Worm (Caenorhabditis elegans) whole organism, L4 larva: ENCODE measurements around the gene srz-6.

ENCODE experiments used
- F26F4.8 ChIP-seq: fragments of 200-800 bp; sonication (Bioruptor generic); conservative IDR thresholded peaks from 2 replicates; pipeline ENCODE4 v1.3.6; 2022; ENCODE audit warnings: missing genetic modification characterization, missing compliant biosample characterization
- F49E8.2 ChIP-seq: sonication (generic microtip); optimal IDR thresholded peaks from 2 replicates; lab custom pipeline; 2016; ENCODE audit warnings: missing compliant biosample characterization, mild to moderate bottlenecking, missing genetic modification characterization, borderline replicate concordance
- R02D3.7 ChIP-seq: fragments of 150-350 bp; sonication (generic microtip); optimal IDR thresholded peaks from 3 replicates; lab custom pipeline; 2014; ENCODE audit warnings: missing biosample characterization, missing genetic modification characterization
- aha-1 ChIP-seq: fragments of 150-350 bp; peaks from one replicate; lab custom pipeline; 2014; ENCODE audit warnings: missing biosample characterization, missing genetic modification characterization
- attf-4 ChIP-seq: sonication (generic microtip); optimal IDR thresholded peaks from 3 replicates; lab custom pipeline; 2017; ENCODE audit warnings: missing biosample characterization, missing genetic modification characterization
- ceh-20 ChIP-seq: fragments of 200-800 bp; sonication (Bioruptor generic); IDR thresholded peaks from 2 replicates; pipeline ENCODE4 v1.3.6; 2022; ENCODE audit warnings: missing genetic modification reagents, missing genetic modification characterization, missing compliant biosample characterization
- ceh-62 ChIP-seq: sonication (generic microtip); optimal IDR thresholded peaks from 2 replicates; lab custom pipeline; 2017; ENCODE audit warnings: missing biosample characterization, missing genetic modification characterization
- cey-2 ChIP-seq: sonication (generic microtip); optimal IDR thresholded peaks from 3 replicates; lab custom pipeline; 2017; ENCODE audit warnings: missing genetic modification characterization, mild to moderate bottlenecking, missing compliant biosample characterization, antibody characterized with exemption, borderline replicate concordance; ENCODE audit not compliant: insufficient read depth
- ctbp-1 ChIP-seq: fragments of 200-800 bp; sonication (Bioruptor generic); IDR thresholded peaks from 2 replicates; pipeline ENCODE4 v1.3.6; 2022; ENCODE audit warnings: missing genetic modification reagents, missing genetic modification characterization, missing compliant biosample characterization
- dmd-6 ChIP-seq: fragments of 200-800 bp; sonication (Bioruptor generic); IDR thresholded peaks from 2 replicates; pipeline ENCODE4 v1.3.6; 2022; ENCODE audit warnings: missing genetic modification reagents, missing genetic modification characterization, missing compliant biosample characterization
- dmd-8 ChIP-seq: fragments of 200-800 bp; sonication (Bioruptor generic); IDR thresholded peaks from 2 replicates; pipeline ENCODE4 v1.3.6; 2022; ENCODE audit warnings: missing genetic modification characterization, missing compliant biosample characterization
- duxl-1 ChIP-seq: sonication (generic microtip); optimal IDR thresholded peaks from 2 replicates; lab custom pipeline; 2016; ENCODE audit warnings: mild to moderate bottlenecking, missing genetic modification characterization, moderate library complexity, missing compliant biosample characterization; ENCODE audit not compliant: poor library complexity
- egl-27 ChIP-seq: sonication (generic microtip); optimal IDR thresholded peaks from 3 replicates; lab custom pipeline; 2017; ENCODE audit warnings: missing biosample characterization, missing genetic modification reagents, missing genetic modification characterization
- gei-8 ChIP-seq: fragments of 200-800 bp; sonication (Bioruptor generic); optimal IDR thresholded peaks from 2 replicates; lab custom pipeline; 2018; ENCODE audit warnings: mild to moderate bottlenecking, missing genetic modification characterization, missing compliant biosample characterization
- jun-1 ChIP-seq: fragments of 150-350 bp; optimal IDR thresholded peaks from 2 replicates; lab custom pipeline; 2014; ENCODE audit warnings: missing biosample characterization, missing genetic modification reagents, missing genetic modification characterization
- lin-29 ChIP-seq: fragments of 200-800 bp; sonication (Bioruptor generic); IDR thresholded peaks from 2 replicates; pipeline ENCODE4 v1.3.6; 2022; ENCODE audit warnings: missing genetic modification reagents, missing genetic modification characterization, missing compliant biosample characterization
- lsy-2 ChIP-seq, 2 experiments: fragments of 150-350 bp in 1 of 2; sonication (generic microtip) in 1 of 2; optimal IDR thresholded peaks; 2 replicates each; lab custom pipeline; 2014 to 2017; ENCODE audit warnings: missing biosample characterization in 2 of 2, missing genetic modification characterization in 2 of 2
- mdl-1 ChIP-seq, 2 experiments: fragments of 150-350 bp in 1 of 2; sonication (generic microtip) in 1 of 2; optimal IDR thresholded peaks; 2 replicates each; lab custom pipeline; 2014 to 2017; ENCODE audit warnings: missing biosample characterization in 2 of 2, missing genetic modification characterization in 2 of 2
- mep-1 ChIP-seq: fragments of 150-350 bp; sonication (generic microtip); optimal IDR thresholded peaks from 3 replicates; lab custom pipeline; 2014; ENCODE audit warnings: missing biosample characterization, missing genetic modification characterization
- nhr-10 ChIP-seq: fragments of 150-350 bp; optimal IDR thresholded peaks from 2 replicates; lab custom pipeline; 2014; ENCODE audit warnings: missing biosample characterization, missing genetic modification characterization
- nhr-77 ChIP-seq: fragments of 150-350 bp; optimal IDR thresholded peaks from 2 replicates; lab custom pipeline; 2014; ENCODE audit warnings: missing biosample characterization, missing genetic modification characterization
- pha-4 ChIP-seq, 2 experiments: fragments of 150-350 bp in 1 of 2; fragments of 200-800 bp in 1 of 2; sonication (Bioruptor generic) in 1 of 2; IDR thresholded peaks in 1 of 2; optimal IDR thresholded peaks in 1 of 2; 2 replicates each; pipeline versions ENCODE4 v1.3.6 to Lab custom; 2014 to 2022; ENCODE audit warnings: missing genetic modification characterization in 2 of 2, missing genetic modification reagents in 2 of 2, missing biosample characterization in 1 of 2, missing compliant biosample characterization in 1 of 2
- saeg-2 ChIP-seq: fragments of 200-800 bp; sonication (Bioruptor generic); IDR thresholded peaks from 2 replicates; pipeline ENCODE4 v1.3.6; 2022; ENCODE audit warnings: missing genetic modification reagents, missing genetic modification characterization, missing compliant biosample characterization
- spr-1 ChIP-seq: sonication (generic microtip); optimal IDR thresholded peaks from 2 replicates; lab custom pipeline; 2016; ENCODE audit warnings: mild to moderate bottlenecking, missing genetic modification characterization, missing compliant biosample characterization
- unc-130 ChIP-seq: sonication (generic microtip); optimal IDR thresholded peaks from 2 replicates; lab custom pipeline; 2016; ENCODE audit warnings: missing genetic modification reagents, missing genetic modification characterization, missing compliant biosample characterization
- zag-1 ChIP-seq: fragments of 150-350 bp; optimal IDR thresholded peaks from 2 replicates; lab custom pipeline; 2014; ENCODE audit warnings: missing biosample characterization, missing genetic modification characterization
- zfp-3 ChIP-seq: fragments of 200-800 bp; sonication (Bioruptor generic); conservative IDR thresholded peaks from 2 replicates; pipeline ENCODE4 v1.3.6; 2022; ENCODE audit warnings: missing genetic modification reagents, missing genetic modification characterization, missing compliant biosample characterization

srz-6 gene

ce11 chrII:12491936-12492335, at the start of gene srz-6:
Gene srz-6, plus strand, starts transcription at chrII:12492236.
- TF ChIP-seq ctbp-1 (GFP tag; lab: Robert Waterston, UW) (no peak), cey-2 (tag; lab: Kevin White, UChicago) (no peak), F26F4.8 (GFP tag; lab: Robert Waterston, UW) (no peak), attf-4 (tag; lab: Kevin White, UChicago) (no peak), dmd-8 (GFP tag; lab: Robert Waterston, UW) (no peak), saeg-2 (GFP tag; lab: Robert Waterston, UW) (no peak)

ce11 chrII:12444679-12445376, 47.2 kb upstream of the srz-6 start, which contains the start of the genes W05H5.1 and pitr-6:
Gene W05H5.1, minus strand, starts transcription at chrII:12444779.
Gene pitr-6, plus strand, starts transcription at chrII:12445326.
- TF ChIP-seq F49E8.2 (tag; lab: Kevin White, UChicago), result no peak
- peak; percentile 55 for TF ChIP-seq aha-1 (tag; lab: Kevin White, UChicago)

ce11 chrII:12448241-12448640, 43.8 kb upstream of the srz-6 start, which contains the start of gene srh-27:
Gene srh-27, plus strand, starts transcription at chrII:12448541.
- TF ChIP-seq R02D3.7 (no peak), zag-1 (tag; lab: Kevin White, UChicago) (no peak), pha-4 (GFP tag; IDR thresholded peaks at IDR 0.05; lab: Robert Waterston, UW) (no peak), pha-4 (tag; optimal IDR thresholded peaks at IDR 0.05; lab: Kevin White, UChicago) (no peak), ceh-62 (no peak), duxl-1 (tag; lab: Kevin White, UChicago) (no peak), F26F4.8 (GFP tag; lab: Robert Waterston, UW) (no peak), nhr-77 (tag; lab: Kevin White, UChicago) (no peak), ceh-20 (GFP tag; lab: Robert Waterston, UW) (no peak)

- TF ChIP-seq egl-27 (tag; lab: Kevin White, UChicago) (no peak), pha-4 (GFP tag; IDR thresholded peaks at IDR 0.05; lab: Robert Waterston, UW) (no peak), pha-4 (tag; optimal IDR thresholded peaks at IDR 0.05; lab: Kevin White, UChicago) (no peak), mdl-1 (tag; optimal IDR thresholded peaks at IDR 0.05; lab: Kevin White, UChicago) (no peak), aha-1 (tag; lab: Kevin White, UChicago) (no peak)
- TF ChIP-seq, all 104 proteins: peak for 0
These were observed 42.2 kb upstream of the srz-6 start, which contains the start of gene sre-34 for ce11 chrII:12449849-12450248. Gene sre-34, plus strand, starts transcription at chrII:12450149.

DNA sequence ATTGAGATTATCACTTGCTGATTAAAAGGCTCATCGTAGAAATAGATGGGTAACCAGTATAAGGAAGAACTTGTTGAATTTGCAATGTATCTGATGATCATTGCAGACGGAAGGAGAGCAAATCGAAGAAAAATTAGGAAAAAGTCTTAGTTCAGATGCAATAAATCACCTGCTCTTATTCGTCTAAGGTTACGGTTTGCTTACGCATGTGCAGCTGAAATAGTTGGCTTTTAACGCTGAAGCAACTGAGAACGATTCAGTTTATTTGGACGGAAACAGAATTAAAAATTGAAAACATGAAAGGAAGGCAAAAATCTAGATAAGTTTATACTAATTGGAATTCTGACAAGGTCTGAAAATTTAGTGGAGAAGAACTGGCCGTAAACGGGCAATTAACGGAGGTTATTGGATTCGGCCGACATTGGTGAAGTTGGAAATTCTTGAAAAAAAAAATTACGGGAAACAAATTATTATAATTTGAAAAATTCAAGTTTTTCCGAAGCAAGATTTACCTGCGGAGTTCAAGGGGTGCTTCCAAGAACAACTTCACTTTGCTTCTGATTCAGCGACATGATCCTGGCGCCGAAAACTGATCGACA, 39.2 kb upstream of the srz-6 start, which contains the start of the genes sre-35 and sre-33:
sre-35 (minus strand) TSS at position 101 of the 599 bp plus-strand sequence.
sre-33 (plus strand) TSS at position 549 of the 599 bp plus-strand sequence.
- peak; percentile 81 for TF ChIP-seq aha-1 (tag; lab: Kevin White, UChicago)
- no peak for TF ChIP-seq spr-1 (tag; lab: Kevin White, UChicago)

DNA sequence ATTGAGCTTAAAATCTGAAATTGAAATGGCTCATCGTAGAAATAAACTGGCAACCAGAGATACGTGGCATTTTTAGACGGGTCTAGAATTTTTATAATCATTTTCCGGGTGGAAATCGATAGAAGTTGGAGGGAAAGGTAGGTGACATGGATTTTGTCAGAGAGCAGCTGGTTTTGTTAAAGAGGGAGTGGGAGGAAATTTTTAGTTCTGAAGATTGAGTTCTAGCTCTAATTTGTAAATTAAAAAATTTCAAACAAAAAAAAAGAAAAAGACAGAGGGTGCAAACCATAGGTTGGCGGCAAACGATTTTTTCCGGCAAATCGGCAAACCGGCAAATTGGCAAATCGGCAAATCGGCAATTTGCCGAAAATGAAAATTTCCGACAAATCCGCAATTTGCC, 35.4 kb upstream of the srz-6 start, which contains the start of gene sre-32:
sre-32 (minus strand) TSS at position 101 of the 400 bp plus-strand sequence.
- no peak for TF ChIP-seq nhr-10 (tag; lab: Kevin White, UChicago)
- TF ChIP-seq attf-4 (tag; lab: Kevin White, UChicago), result no peak
- TF ChIP-seq jun-1, result no peak
- TF ChIP-seq unc-130 (GFP tag; lab: Kevin White, UChicago), result no peak
- TF ChIP-seq lin-29 (GFP tag; lab: Robert Waterston, UW), result no peak
- no peak for TF ChIP-seq nhr-77 (tag; lab: Kevin White, UChicago)
- TF ChIP-seq gei-8, result no peak
- no peak for TF ChIP-seq dmd-6 (GFP tag; lab: Robert Waterston, UW)
- TF ChIP-seq mep-1 (tag; lab: Kevin White, UChicago), result no peak
- no peak for TF ChIP-seq lsy-2 (tag; optimal IDR thresholded peaks at IDR 0.05; lab: Kevin White, UChicago)
- TF ChIP-seq zfp-3 (GFP tag; lab: Robert Waterston, UW), result no peak
